Worm (Caenorhabditis elegans) whole organism, midembryonic: ENCODE measurements around the gene ser-1.

Experiments used
- T22C8.4 ChIP-seq: fragments of 200-800 bp; sonication (Bioruptor generic); IDR thresholded peaks from 2 replicates; pipeline ENCODE4 v1.3.6; 2022; ENCODE audit warnings: missing genetic modification characterization, missing compliant biosample characterization
- cog-1 ChIP-seq: sonication (generic microtip); optimal IDR thresholded peaks from 2 replicates; lab custom pipeline; 2016; ENCODE audit warnings: missing genetic modification characterization, missing compliant biosample characterization
- flt-1 ChIP-seq: fragments of 200-800 bp; sonication (Bioruptor generic); IDR thresholded peaks from 2 replicates; pipeline ENCODE4 v1.3.6; 2022; ENCODE audit warnings: missing genetic modification characterization, missing compliant biosample characterization
- klf-2 ChIP-seq: fragments of 200-800 bp; sonication (Bioruptor generic); conservative IDR thresholded peaks from 2 replicates; pipeline ENCODE4 v1.3.6; 2022; ENCODE audit warnings: missing genetic modification reagents, missing genetic modification characterization, missing compliant biosample characterization
- med-1 ChIP-seq: sonication (generic microtip); optimal IDR thresholded peaks from 2 replicates; lab custom pipeline; 2017; ENCODE audit warnings: missing genetic modification characterization, mild to moderate bottlenecking, missing compliant biosample characterization, antibody characterized with exemption, missing genetic modification reagents; ENCODE audit not compliant: insufficient read depth
- ref-1 ChIP-seq: fragments of 200-800 bp; sonication (Bioruptor generic); conservative IDR thresholded peaks from 2 replicates; pipeline ENCODE4 v1.3.6; 2022; ENCODE audit warnings: missing genetic modification reagents, missing genetic modification characterization, missing compliant biosample characterization
- ztf-23 ChIP-seq: fragments of 200-800 bp; sonication (Bioruptor generic); IDR thresholded peaks from 2 replicates; pipeline ENCODE4 v1.3.6; 2022; ENCODE audit warnings: missing genetic modification reagents, missing genetic modification characterization, missing compliant biosample characterization
- ztf-29 ChIP-seq: fragments of 200-800 bp; sonication (Bioruptor generic); IDR thresholded peaks from 2 replicates; pipeline ENCODE4 v1.3.6; 2022; ENCODE audit warnings: missing genetic modification reagents, missing genetic modification characterization, missing compliant biosample characterization

DNA sequence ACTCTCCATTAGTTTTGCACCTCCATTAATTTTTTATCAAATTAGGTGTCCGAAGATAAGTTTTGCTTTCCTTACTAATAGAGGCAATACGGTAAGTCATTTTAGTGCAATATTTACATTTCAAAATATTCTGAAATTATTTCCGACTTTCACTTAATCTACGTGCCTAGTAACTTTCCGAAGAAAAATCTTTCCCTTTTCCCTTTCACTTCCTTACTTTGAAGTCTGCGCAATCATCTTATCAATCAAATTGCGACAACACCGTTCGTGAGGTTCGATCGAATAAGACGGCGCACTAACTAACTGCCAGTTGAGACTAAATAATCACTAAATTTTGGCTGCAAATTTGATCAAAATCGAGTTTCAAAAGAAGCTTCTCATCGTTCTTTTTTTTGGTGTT lies 45.7 kb upstream of the ser-1 start:
- TF ChIP-seq ref-1, result no peak
- TF ChIP-seq flt-1, result no peak
- TF ChIP-seq klf-2, result no peak
- no peak for TF ChIP-seq ztf-29 (GFP tag; lab: Robert Waterston, UW)
- no peak for TF ChIP-seq med-1 (GFP tag; lab: Kevin White, UChicago)
- TF ChIP-seq T22C8.4 (GFP tag; lab: Robert Waterston, UW), result no peak
- no peak for TF ChIP-seq ztf-23
- TF ChIP-seq cog-1 (tag; lab: Kevin White, UChicago), result no peak
